Fruit fly (Drosophila melanogaster): ENCODE data around the gene CG11586.

The CG11586 gene

DNA sequence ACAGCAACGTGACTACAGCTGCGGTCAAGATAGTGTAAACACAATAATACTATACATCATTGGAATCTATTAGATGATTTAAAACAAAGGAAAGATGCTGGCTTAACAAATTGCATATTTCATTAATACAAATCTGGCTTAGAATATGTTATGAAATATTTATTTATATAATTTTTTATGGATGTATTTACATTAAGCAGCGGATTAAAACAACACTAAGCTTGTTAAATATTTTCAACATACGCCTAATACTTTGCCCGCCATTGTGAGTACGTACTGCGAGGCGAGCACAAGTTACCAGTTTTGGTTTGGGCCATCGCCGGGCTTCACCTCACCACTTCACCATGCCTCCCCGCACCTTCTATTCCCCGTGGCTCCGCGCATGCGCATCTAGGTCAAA, 7.7 kb upstream of the CG11586 start (continued):
- TF ChIP-seq bowl (GFP tag; IDR thresholded peaks at IDR 0.05) (no peak), crol (GFP tag; IDR thresholded peaks at IDR 0.05) (peak; percentile 75), bcd (GFP tag; optimal IDR thresholded peaks at IDR 0.05) (peak; percentile 71), Hand (GFP tag; optimal IDR thresholded peaks at IDR 0.05) (peak; percentile 35), CG10209 (GFP tag; optimal IDR thresholded peaks at IDR 0.05) (peak; percentile 66), Stat92E (GFP tag; optimal IDR thresholded peaks at IDR 0.05) (peak in 1 of 3 experiments; percentile 28), CG17829 (tag; optimal IDR thresholded peaks at IDR 0.05) (peak; percentile 81), B-H1 (GFP tag; IDR thresholded peaks at IDR 0.05) (no peak), shn (GFP tag; optimal IDR thresholded peaks at IDR 0.05) (no peak), NFAT (GFP tag; IDR thresholded peaks at IDR 0.05) (no peak), gro (GFP tag; optimal IDR thresholded peaks at IDR 0.05) (no peak), CG7745 (tag; optimal IDR thresholded peaks at IDR 0.05) (no peak), CG10366 (GFP tag; IDR thresholded peaks at IDR 0.05) (peak; percentile 52), usp (GFP tag; optimal IDR thresholded peaks at IDR 0.05) (no peak), lov (optimal IDR thresholded peaks at IDR 0.05) (no peak), lov (GFP tag; IDR thresholded peaks at IDR 0.05) (no peak), CG4730 (GFP tag; IDR thresholded peaks at IDR 0.05) (peak; percentile 30; the same call in 1 of the 2 replicates), Hmr (GFP tag; optimal IDR thresholded peaks at IDR 0.05) (peak; percentile 65), row (GFP tag; IDR thresholded peaks at IDR 0.05) (peak; percentile 71), CG8765 (GFP tag; IDR thresholded peaks at IDR 0.05) (no peak), CG43689 (GFP tag; IDR thresholded peaks at IDR 0.05) (no peak), sens-2 (GFP tag; IDR thresholded peaks at IDR 0.05) (no peak), btn (GFP tag; optimal IDR thresholded peaks at IDR 0.05) (no peak), br (optimal IDR thresholded peaks at IDR 0.05) (no peak), hbn (GFP tag; IDR thresholded peaks at IDR 0.05; ENCODE audit: partially characterized antibody) (no peak), slbo (GFP tag; IDR thresholded peaks at IDR 0.05) (no peak; the same call in none of the 2 replicates), CG10654 (GFP tag; optimal IDR thresholded peaks at IDR 0.05) (peak; percentile 50), sim (GFP tag; IDR thresholded peaks at IDR 0.05) (0 out of 2 replicates have a peak, but pooled peaks have one; percentile 35), CG8944 (GFP tag; optimal IDR thresholded peaks at IDR 0.05) (no peak), Jarid2 (GFP tag; optimal IDR thresholded peaks at IDR 0.05) (peak; percentile 6), ato (GFP tag; IDR thresholded peaks at IDR 0.05; ENCODE audit: partially characterized antibody) (no peak), CG11696 (GFP tag; IDR thresholded peaks at IDR 0.05) (peak; percentile 85), Kr (GFP tag; optimal IDR thresholded peaks at IDR 0.05) (no peak), schlank (tag; optimal IDR thresholded peaks at IDR 0.05) (no peak), Vsx1 (GFP tag; optimal IDR thresholded peaks at IDR 0.05) (peak; percentile 43), gt (GFP tag; IDR thresholded peaks at IDR 0.05) (0 out of 2 replicates have a peak, but pooled peaks have one; percentile 7), CG2889 (GFP tag; IDR thresholded peaks at IDR 0.05) (0 out of 3 replicates have a peak, but pooled peaks have one; percentile 31), bab2 (GFP tag; optimal IDR thresholded peaks at IDR 0.05) (no peak), lola (GFP tag; optimal IDR thresholded peaks at IDR 0.05) (peak in 1 of 3 experiments; percentile 77), CG11504 (tag; optimal IDR thresholded peaks at IDR 0.05) (peak; percentile 87), CG15073 (GFP tag; optimal IDR thresholded peaks at IDR 0.05) (no peak), ken (GFP tag; IDR thresholded peaks at IDR 0.05) (no peak), Dad (GFP tag; optimal IDR thresholded peaks at IDR 0.05) (no peak), bigmax (GFP tag; optimal IDR thresholded peaks at IDR 0.05) (no peak), CG6791 (GFP tag; IDR thresholded peaks at IDR 0.05; ENCODE audit: partially characterized antibody) (0 out of 3 replicates have a peak, but pooled peaks have one; percentile 15), CG13894 (tag; optimal IDR thresholded peaks at IDR 0.05) (no peak), CG31441 (GFP tag; IDR thresholded peaks at IDR 0.05) (peak; percentile 86), Fer2 (tag; optimal IDR thresholded peaks at IDR 0.05) (peak; percentile 16), CG11723 (GFP tag; optimal IDR thresholded peaks at IDR 0.05) (peak; percentile 41), klu (GFP tag; IDR thresholded peaks at IDR 0.05) (no peak), CG14667 (GFP tag; IDR thresholded peaks at IDR 0.05) (peak; percentile 35; the same call in 1 of the 2 replicates), her (GFP tag; optimal IDR thresholded peaks at IDR 0.05) (no peak)

Data from whole organism, embryonic.